Worm (Caenorhabditis elegans): ENCODE results near the gene T19H12.6.
"Not testable (repeated sequence)": the region's sequence is repeated elsewhere in the genome, so short reads cannot be mapped to it uniquely, and the experiment has no call there.

The T19H12.6 gene

ce11 chrV:4900020-4900419 is 22.5 kb upstream of the T19H12.6 start, which contains the start of gene ugt-10:
Gene ugt-10, minus strand, starts transcription at chrV:4900120.
- TF ChIP-seq Y116A8C.19 (tag; optimal IDR thresholded peaks at IDR 0.05; ENCODE audit: borderline replicate concordance); sptf-1 (tag; optimal IDR thresholded peaks at IDR 0.05); tlp-1 (tag; optimal IDR thresholded peaks at IDR 0.05): not testable (repeated sequence)

- TF ChIP-seq nhr-90 (tag; optimal IDR thresholded peaks at IDR 0.05; ENCODE audit: poor library complexity), result peak; percentile 39
- TF ChIP-seq nhr-20 (tag; optimal IDR thresholded peaks at IDR 0.05), result peak; percentile 72
- TF ChIP-seq lin-14 (GFP tag; optimal IDR thresholded peaks at IDR 0.05), result peak; percentile 32
- TF ChIP-seq grh-1 (GFP tag; IDR thresholded peaks at IDR 0.05), result no peak
- TF ChIP-seq rnt-1 (tag; optimal IDR thresholded peaks at IDR 0.05), result no peak
- peak; percentile 36 for TF ChIP-seq nhr-19 (GFP tag; conservative IDR thresholded peaks at IDR 0.05)
- no peak for TF ChIP-seq efl-1 (optimal IDR thresholded peaks at IDR 0.05)
- peak in 1 of 2 experiments; percentile 32 for TF ChIP-seq efl-1 (GFP tag; optimal IDR thresholded peaks at IDR 0.05 in 1 of 2)
- TF ChIP-seq nhr-77 (tag; optimal IDR thresholded peaks at IDR 0.05), result peak; percentile 22
- TF ChIP-seq unc-62 (GFP tag; optimal IDR thresholded peaks at IDR 0.05), result no peak
- peak in 3 of 6 experiments; percentile 58 to 84 (median 61) for TF ChIP-seq elt-3 (tag; optimal IDR thresholded peaks at IDR 0.05)
- peak in 1 of 2 experiments; percentile 7 for TF ChIP-seq lin-35 (GFP tag; optimal IDR thresholded peaks at IDR 0.05)
- TF ChIP-seq zag-1 (tag; optimal IDR thresholded peaks at IDR 0.05), result no peak
- TF ChIP-seq jun-1 (tag; optimal IDR thresholded peaks at IDR 0.05), result no peak
- peak; percentile 34 for TF ChIP-seq snu-23 (GFP tag; optimal IDR thresholded peaks at IDR 0.05)
- peak; percentile 84 for TF ChIP-seq nhr-85 (tag)
- TF ChIP-seq nhr-76 (tag; optimal IDR thresholded peaks at IDR 0.05), result peak; percentile 77
- peak; percentile 41 for TF ChIP-seq tbx-2 (tag; optimal IDR thresholded peaks at IDR 0.05)
- TF ChIP-seq nhr-71 (tag; optimal IDR thresholded peaks at IDR 0.05), result peak; percentile 57
- no peak for TF ChIP-seq C04F5.9 (tag; optimal IDR thresholded peaks at IDR 0.05)
- no peak for TF ChIP-seq pag-3 (tag; optimal IDR thresholded peaks at IDR 0.05; ENCODE audit: borderline replicate concordance, insufficient read depth)
These were observed 18.3 kb upstream of the T19H12.6 start, which contains the start of gene ugt-9 for ce11 chrV:4895744-4896143. Gene ugt-9, plus strand, starts transcription at chrV:4896048.

- TF ChIP-seq lin-13 (GFP tag; optimal IDR thresholded peaks at IDR 0.05) (no peak), fkh-10 (GFP tag; optimal IDR thresholded peaks at IDR 0.05) (no peak), irx-1 (tag; optimal IDR thresholded peaks at IDR 0.05) (no peak), snu-23 (GFP tag; optimal IDR thresholded peaks at IDR 0.05) (no peak), efl-3 (GFP tag; optimal IDR thresholded peaks at IDR 0.05) (no peak), nhr-84 (tag; optimal IDR thresholded peaks at IDR 0.05) (no peak), unc-86 (tag; optimal IDR thresholded peaks at IDR 0.05) (no peak), alr-1 (tag; optimal IDR thresholded peaks at IDR 0.05; ENCODE audit: borderline replicate concordance) (no peak), F16B12.6 (tag; optimal IDR thresholded peaks at IDR 0.05) (no peak), sup-37 (GFP tag; optimal IDR thresholded peaks at IDR 0.05) (no peak), isw-1 (GFP tag; IDR thresholded peaks at IDR 0.05) (no peak), lin-39 (tag; optimal IDR thresholded peaks at IDR 0.05) (no peak), blmp-1 (tag; optimal IDR thresholded peaks at IDR 0.05) (no peak), lin-15B (tag; optimal IDR thresholded peaks at IDR 0.05) (no peak), pag-3 (tag; optimal IDR thresholded peaks at IDR 0.05; ENCODE audit: borderline replicate concordance, insufficient read depth) (no peak)
These were observed 17.5 kb upstream of the T19H12.6 start, which contains the start of gene ugt-11 for ce11 chrV:4894971-4895370. Gene ugt-11, minus strand, starts transcription at chrV:4895071.

ce11 chrV:4891305-4891704 is 13.8 kb upstream of the T19H12.6 start:
- TF ChIP-seq pag-3 (tag; optimal IDR thresholded peaks at IDR 0.05; ENCODE audit: borderline replicate concordance, insufficient read depth), result no peak
- TF ChIP-seq swsn-7 (tag; optimal IDR thresholded peaks at IDR 0.05), result no peak
- TF ChIP-seq egl-13 (tag; optimal IDR thresholded peaks at IDR 0.05), result no peak
- no peak for TF ChIP-seq efl-1 (optimal IDR thresholded peaks at IDR 0.05)
- no peak for TF ChIP-seq efl-1 (GFP tag; optimal IDR thresholded peaks at IDR 0.05 in 1 of 2)
- TF ChIP-seq lsy-2 (tag; optimal IDR thresholded peaks at IDR 0.05), result no peak
- no peak for TF ChIP-seq unc-130 (tag; optimal IDR thresholded peaks at IDR 0.05)
- TF ChIP-seq lin-13 (GFP tag; optimal IDR thresholded peaks at IDR 0.05), result no peak
- TF ChIP-seq nhr-47 (tag; optimal IDR thresholded peaks at IDR 0.05), result no peak
- TF ChIP-seq nhr-28 (tag; optimal IDR thresholded peaks at IDR 0.05), result no peak
- no peak for TF ChIP-seq irx-1 (tag; optimal IDR thresholded peaks at IDR 0.05)
- TF ChIP-seq nhr-84 (tag; optimal IDR thresholded peaks at IDR 0.05), result no peak
- TF ChIP-seq vab-15 (tag; optimal IDR thresholded peaks at IDR 0.05), result no peak
- TF ChIP-seq grh-1 (GFP tag; IDR thresholded peaks at IDR 0.05), result no peak
